Comparison of ENCODE assay signal across 1 fruit fly cellular context in the genomic region with DNA sequence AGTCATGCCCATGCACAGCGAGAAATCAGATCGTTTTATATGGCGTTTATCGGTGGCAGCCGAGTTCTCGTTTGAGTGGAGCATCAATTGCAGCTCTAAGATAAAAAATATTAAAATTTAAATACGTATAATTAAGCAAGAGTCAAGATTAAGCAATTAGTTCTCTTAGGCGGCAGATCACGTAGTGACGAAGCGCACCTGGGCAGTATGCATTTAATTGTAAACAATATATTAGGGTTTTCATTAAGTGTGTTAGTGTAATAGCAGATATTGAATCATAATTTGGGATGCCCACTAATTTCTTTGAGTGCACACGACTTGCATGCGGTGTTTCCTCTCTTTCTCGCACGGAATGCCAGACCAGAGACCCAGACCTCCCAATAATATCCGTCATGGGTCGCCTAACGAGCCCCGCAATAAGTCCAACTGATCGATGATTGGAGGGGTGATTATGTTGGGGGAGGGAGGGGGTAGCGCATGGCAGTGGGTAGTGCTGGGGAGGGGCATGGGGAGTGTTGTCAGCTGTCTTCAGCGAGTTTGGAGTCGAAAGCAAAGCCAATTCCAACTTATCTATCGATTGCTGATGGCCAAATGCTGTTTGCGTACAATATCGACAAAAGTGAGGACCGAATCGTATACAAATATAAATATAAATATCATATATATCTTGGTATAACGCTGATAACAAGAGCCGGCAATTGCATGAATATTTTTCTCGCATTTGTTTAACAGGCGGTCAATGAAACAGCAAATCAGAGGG.
TF ChIP-seq lines count a peak whose summit lies in the region.

No protein-coding gene starts in this region.

TF ChIP-seq in whole organism, embryonic, 481 proteins besides CTCF, POLR2A, EP300 and RAD21 (continued from another document and continues in another):
- TF ChIP-seq CG6791 (GFP tag; IDR thresholded peaks at IDR 0.05; lab: Robert Waterston, UW; ENCODE audit: partially characterized antibody) (no peak), Camta (GFP tag; optimal IDR thresholded peaks at IDR 0.05; lab: Kevin White, UChicago) (peak; percentile 46), lov (optimal IDR thresholded peaks at IDR 0.05; lab: Kevin White, UChicago) (no peak), lov (GFP tag; IDR thresholded peaks at IDR 0.05; lab: Robert Waterston, UW) (0 out of 3 replicates have a peak, but pooled peaks have one; percentile 59), CG11093 (GFP tag; IDR thresholded peaks at IDR 0.05; lab: Robert Waterston, UW) (peak; percentile 81; the same call in 2 of the 3 replicates), CG8944 (GFP tag; optimal IDR thresholded peaks at IDR 0.05; lab: Kevin White, UChicago) (peak; percentile 39), Dp (GFP tag; optimal IDR thresholded peaks at IDR 0.05; lab: Kevin White, UChicago) (no peak), CG6654 (GFP tag; optimal IDR thresholded peaks at IDR 0.05; lab: Kevin White, UChicago) (peak; percentile 44), ac (GFP tag; optimal IDR thresholded peaks at IDR 0.05; lab: Kevin White, UChicago) (no peak), Atf-2 (GFP tag; optimal IDR thresholded peaks at IDR 0.05; lab: Kevin White, UChicago) (no peak), ab (GFP tag; optimal IDR thresholded peaks at IDR 0.05; lab: Kevin White, UChicago) (no peak), pros (GFP tag; optimal IDR thresholded peaks at IDR 0.05; lab: Kevin White, UChicago) (no peak), CG10431 (GFP tag; optimal IDR thresholded peaks at IDR 0.05; lab: Kevin White, UChicago) (no peak), wdn (GFP tag; IDR thresholded peaks at IDR 0.05; lab: Robert Waterston, UW) (no peak; the same call in 1 of the 2 replicates), Dref (GFP tag; IDR thresholded peaks at IDR 0.05; lab: Robert Waterston, UW) (no peak), CG6813 (GFP tag; optimal IDR thresholded peaks at IDR 0.05; lab: Kevin White, UChicago) (peak; percentile 28), Mrtf (GFP tag; IDR thresholded peaks at IDR 0.05; lab: Robert Waterston, UW) (peak; percentile 66; the same call in 2 of the 3 replicates), vvl (GFP tag; IDR thresholded peaks at IDR 0.05; lab: Robert Waterston, UW) (peak; percentile 65), CG3995 (GFP tag; optimal IDR thresholded peaks at IDR 0.05; lab: Kevin White, UChicago) (no peak), CG11456 (GFP tag; IDR thresholded peaks at IDR 0.05; lab: Robert Waterston, UW) (peak; percentile 65; the same call in 1 of the 3 replicates), CG7839 (tag; optimal IDR thresholded peaks at IDR 0.05; lab: Kevin White, UChicago) (peak; percentile 86), Rx (GFP tag; IDR thresholded peaks at IDR 0.05; lab: Robert Waterston, UW) (peak; percentile 56), bab2 (GFP tag; optimal IDR thresholded peaks at IDR 0.05; lab: Kevin White, UChicago) (peak; percentile 67), gro (GFP tag; optimal IDR thresholded peaks at IDR 0.05; lab: Kevin White, UChicago) (no peak), her (GFP tag; optimal IDR thresholded peaks at IDR 0.05; lab: Kevin White, UChicago) (no peak), dysf (GFP tag; IDR thresholded peaks at IDR 0.05; lab: Robert Waterston, UW) (peak; percentile 86), Dip2 (GFP tag; IDR thresholded peaks at IDR 0.05; lab: Robert Waterston, UW) (0 out of 2 replicates have a peak, but pooled peaks have one; percentile 15), tap (tag; optimal IDR thresholded peaks at IDR 0.05; lab: Kevin White, UChicago) (peak; percentile 61), cato (GFP tag; optimal IDR thresholded peaks at IDR 0.05; lab: Kevin White, UChicago; ENCODE audit: borderline replicate concordance) (peak; percentile 44), CG30020 (tag; optimal IDR thresholded peaks at IDR 0.05; lab: Kevin White, UChicago) (peak; percentile 24), CG6689 (GFP tag; IDR thresholded peaks at IDR 0.05; lab: Robert Waterston, UW) (peak; percentile 87), Eip74EF (GFP tag; optimal IDR thresholded peaks at IDR 0.05; lab: Kevin White, UChicago) (peak in 1 of 2 experiments; percentile 50), zen (tag; optimal IDR thresholded peaks at IDR 0.05; lab: Kevin White, UChicago) (peak; percentile 36), dm (GFP tag; optimal IDR thresholded peaks at IDR 0.05; lab: Kevin White, UChicago) (no peak), yki (optimal IDR thresholded peaks at IDR 0.05; lab: Kevin White, UChicago) (no peak), CG2116 (GFP tag; optimal IDR thresholded peaks at IDR 0.05; lab: Kevin White, UChicago) (no peak), Med (GFP tag; lab: Kevin White, UChicago) (peak; percentile 93), CG31365 (tag; optimal IDR thresholded peaks at IDR 0.05; lab: Kevin White, UChicago) (no peak), unpg (GFP tag; optimal IDR thresholded peaks at IDR 0.05; lab: Kevin White, UChicago) (peak; percentile 63), CG8924 (tag; optimal IDR thresholded peaks at IDR 0.05; lab: Kevin White, UChicago) (peak; percentile 67), sqz (GFP tag; optimal IDR thresholded peaks at IDR 0.05; lab: Kevin White, UChicago) (peak; percentile 28), CG4617 (GFP tag; optimal IDR thresholded peaks at IDR 0.05; lab: Kevin White, UChicago; ENCODE audit: borderline replicate concordance) (peak; percentile 4), CG9876 (GFP tag; optimal IDR thresholded peaks at IDR 0.05; lab: Kevin White, UChicago) (no peak), ara (GFP tag; IDR thresholded peaks at IDR 0.05; lab: Robert Waterston, UW) (peak; percentile 51; the same call in 1 of the 2 replicates), CG15696 (tag; optimal IDR thresholded peaks at IDR 0.05; lab: Kevin White, UChicago) (peak; percentile 40), Hr39 (optimal IDR thresholded peaks at IDR 0.05; lab: Kevin White, UChicago) (no peak), chinmo (GFP tag; IDR thresholded peaks at IDR 0.05; lab: Robert Waterston, UW; ENCODE audit: partially characterized antibody) (0 out of 4 replicates have a peak, but pooled peaks have one; percentile 44), slp2 (GFP tag; optimal IDR thresholded peaks at IDR 0.05; lab: Kevin White, UChicago) (peak; percentile 38), CG17359 (tag; optimal IDR thresholded peaks at IDR 0.05; lab: Kevin White, UChicago) (peak; percentile 72), pnt (GFP tag; optimal IDR thresholded peaks at IDR 0.05; lab: Kevin White, UChicago) (peak; percentile 51), HLH54F (GFP tag; optimal IDR thresholded peaks at IDR 0.05; lab: Kevin White, UChicago) (peak; percentile 7), ham (GFP tag; IDR thresholded peaks at IDR 0.05; lab: Robert Waterston, UW) (no peak), Meics (GFP tag; optimal IDR thresholded peaks at IDR 0.05; lab: Kevin White, UChicago) (peak; percentile 81), CoRest (tag; optimal IDR thresholded peaks at IDR 0.05; lab: Kevin White, UChicago) (peak; percentile 86), TFAM (GFP tag; optimal IDR thresholded peaks at IDR 0.05; lab: Kevin White, UChicago) (no peak), eyg (GFP tag; optimal IDR thresholded peaks at IDR 0.05; lab: Kevin White, UChicago) (no peak), CG10959 (GFP tag; IDR thresholded peaks at IDR 0.05; lab: Robert Waterston, UW) (no peak), lab (GFP tag; optimal IDR thresholded peaks at IDR 0.05; lab: Kevin White, UChicago) (peak; percentile 91), CG32772 (GFP tag; IDR thresholded peaks at IDR 0.05; lab: Robert Waterston, UW) (peak; percentile 80), CG30431 (GFP tag; optimal IDR thresholded peaks at IDR 0.05; lab: Kevin White, UChicago) (peak; percentile 58), Ravus (GFP tag; IDR thresholded peaks at IDR 0.05; lab: Robert Waterston, UW) (no peak; the same call in 1 of the 2 replicates), jumu (GFP tag; optimal IDR thresholded peaks at IDR 0.05; lab: Kevin White, UChicago) (peak; percentile 58), CG10274 (GFP tag; optimal IDR thresholded peaks at IDR 0.05; lab: Kevin White, UChicago) (peak; percentile 42), cg (GFP tag; optimal IDR thresholded peaks at IDR 0.05; lab: Kevin White, UChicago) (no peak), CG4854 (GFP tag; optimal IDR thresholded peaks at IDR 0.05; lab: Kevin White, UChicago) (peak; percentile 27), CG11723 (GFP tag; optimal IDR thresholded peaks at IDR 0.05; lab: Kevin White, UChicago) (peak; percentile 62), CG12769 (tag; optimal IDR thresholded peaks at IDR 0.05; lab: Kevin White, UChicago) (peak; percentile 21), CG7372 (GFP tag; IDR thresholded peaks at IDR 0.05; lab: Robert Waterston, UW) (peak; percentile 73), Hr3 (GFP tag; optimal IDR thresholded peaks at IDR 0.05; lab: Kevin White, UChicago) (peak; percentile 71), grau (tag; optimal IDR thresholded peaks at IDR 0.05; lab: Kevin White, UChicago) (peak; percentile 73), scrt (GFP tag; optimal IDR thresholded peaks at IDR 0.05; lab: Kevin White, UChicago) (peak; percentile 49), trem (tag; optimal IDR thresholded peaks at IDR 0.05; lab: Kevin White, UChicago) (peak; percentile 59), vfl (GFP tag; optimal IDR thresholded peaks at IDR 0.05; lab: Kevin White, UChicago) (no peak), CG5180 (GFP tag; optimal IDR thresholded peaks at IDR 0.05; lab: Kevin White, UChicago) (peak; percentile 50), al (GFP tag; IDR thresholded peaks at IDR 0.05; lab: Robert Waterston, UW) (peak; percentile 43; the same call in 1 of the 2 replicates), grn (GFP tag; optimal IDR thresholded peaks at IDR 0.05; lab: Kevin White, UChicago) (peak; percentile 81), sc (optimal IDR thresholded peaks at IDR 0.05; lab: Kevin White, UChicago) (no peak), sc (GFP tag; optimal IDR thresholded peaks at IDR 0.05; lab: Kevin White, UChicago) (peak; percentile 70), CG6254 (GFP tag; optimal IDR thresholded peaks at IDR 0.05; lab: Kevin White, UChicago) (peak; percentile 47), fd96Cb (tag; optimal IDR thresholded peaks at IDR 0.05; lab: Kevin White, UChicago) (peak; percentile 82), Hand (GFP tag; optimal IDR thresholded peaks at IDR 0.05; lab: Kevin White, UChicago) (no peak), Ada2b (GFP tag; IDR thresholded peaks at IDR 0.05; lab: Robert Waterston, UW) (peak; percentile 48; the same call in 1 of the 2 replicates), CG8765 (GFP tag; IDR thresholded peaks at IDR 0.05; lab: Robert Waterston, UW) (0 out of 2 replicates have a peak, but pooled peaks have one; percentile 29), inv (GFP tag; IDR thresholded peaks at IDR 0.05; lab: Robert Waterston, UW; ENCODE audit: partially characterized antibody) (no peak), tup (GFP tag; optimal IDR thresholded peaks at IDR 0.05; lab: Kevin White, UChicago) (no peak), CG2678 (tag; optimal IDR thresholded peaks at IDR 0.05; lab: Kevin White, UChicago) (peak; percentile 84), CG4730 (GFP tag; IDR thresholded peaks at IDR 0.05; lab: Robert Waterston, UW) (peak; percentile 58), CG7271 (tag; optimal IDR thresholded peaks at IDR 0.05; lab: Kevin White, UChicago) (no peak), tin (GFP tag; optimal IDR thresholded peaks at IDR 0.05; lab: Kevin White, UChicago) (peak; percentile 69), CG8089 (GFP tag; optimal IDR thresholded peaks at IDR 0.05; lab: Kevin White, UChicago) (no peak), h (optimal IDR thresholded peaks at IDR 0.05; lab: Kevin White, UChicago) (no peak), Deaf1 (tag; optimal IDR thresholded peaks at IDR 0.05; lab: Kevin White, UChicago) (peak; percentile 43), Opbp (GFP tag; IDR thresholded peaks at IDR 0.05; lab: Robert Waterston, UW; ENCODE audit: partially characterized antibody) (no peak), CG16863 (GFP tag; optimal IDR thresholded peaks at IDR 0.05; lab: Kevin White, UChicago) (peak; percentile 39), mam (GFP tag; optimal IDR thresholded peaks at IDR 0.05; lab: Kevin White, UChicago) (peak; percentile 57), knrl (GFP tag; IDR thresholded peaks at IDR 0.05; lab: Robert Waterston, UW; ENCODE audit: partially characterized antibody) (no peak), Hsf (GFP tag; optimal IDR thresholded peaks at IDR 0.05; lab: Kevin White, UChicago) (peak; percentile 70), gt (GFP tag; IDR thresholded peaks at IDR 0.05; lab: Robert Waterston, UW) (peak; percentile 51; the same call in 1 of the 2 replicates), twi (tag; optimal IDR thresholded peaks at IDR 0.05; lab: Kevin White, UChicago) (peak; percentile 54), lola (GFP tag; optimal IDR thresholded peaks at IDR 0.05; lab: Kevin White, UChicago) (peak in 1 of 3 experiments; percentile 74), mirr (GFP tag; optimal IDR thresholded peaks at IDR 0.05; lab: Kevin White, UChicago) (peak; percentile 82), CG1603 (tag; optimal IDR thresholded peaks at IDR 0.05; lab: Kevin White, UChicago) (peak; percentile 42), croc (GFP tag; conservative IDR thresholded peaks at IDR 0.05; lab: Robert Waterston, UW) (peak; percentile 78), gce (GFP tag; IDR thresholded peaks at IDR 0.05; lab: Robert Waterston, UW) (no peak), B-H2 (GFP tag; optimal IDR thresholded peaks at IDR 0.05; lab: Kevin White, UChicago) (no peak), H15 (GFP tag; IDR thresholded peaks at IDR 0.05; lab: Robert Waterston, UW) (peak; percentile 69; the same call in 1 of the 3 replicates), CG4328 (GFP tag; optimal IDR thresholded peaks at IDR 0.05; lab: Kevin White, UChicago) (no peak), CG10321 (GFP tag; IDR thresholded peaks at IDR 0.05; lab: Robert Waterston, UW) (no peak), Spps (tag; optimal IDR thresholded peaks at IDR 0.05; lab: Kevin White, UChicago) (peak; percentile 32), lbe (GFP tag; optimal IDR thresholded peaks at IDR 0.05; lab: Kevin White, UChicago) (no peak), jigr1 (GFP tag; IDR thresholded peaks at IDR 0.05; lab: Robert Waterston, UW) (peak; percentile 69; the same call in 2 of the 3 replicates), Antp (GFP tag; optimal IDR thresholded peaks at IDR 0.05; lab: Kevin White, UChicago) (peak; percentile 50), hth (optimal IDR thresholded peaks at IDR 0.05; lab: Kevin White, UChicago) (no peak), CG31441 (GFP tag; IDR thresholded peaks at IDR 0.05; lab: Robert Waterston, UW) (peak; percentile 83), disco-r (GFP tag; optimal IDR thresholded peaks at IDR 0.05; lab: Kevin White, UChicago) (no peak), pita (GFP tag; optimal IDR thresholded peaks at IDR 0.05; lab: Kevin White, UChicago) (no peak), CG10654 (GFP tag; optimal IDR thresholded peaks at IDR 0.05; lab: Kevin White, UChicago) (no peak), CG1647 (GFP tag; optimal IDR thresholded peaks at IDR 0.05; lab: Kevin White, UChicago) (no peak), CG5953 (GFP tag; IDR thresholded peaks at IDR 0.05; lab: Robert Waterston, UW) (no peak), dan (GFP tag; IDR thresholded peaks at IDR 0.05; lab: Robert Waterston, UW) (peak; percentile 63), Bgb (GFP tag; IDR thresholded peaks at IDR 0.05; lab: Robert Waterston, UW; ENCODE audit: partially characterized antibody) (no peak)
